Worm (Caenorhabditis elegans): ENCODE results near the gene M153.5.
A peak's percentile ranks its signal among the peaks of the same experiment; 100 is the strongest.

Gene M153.5

DNA sequence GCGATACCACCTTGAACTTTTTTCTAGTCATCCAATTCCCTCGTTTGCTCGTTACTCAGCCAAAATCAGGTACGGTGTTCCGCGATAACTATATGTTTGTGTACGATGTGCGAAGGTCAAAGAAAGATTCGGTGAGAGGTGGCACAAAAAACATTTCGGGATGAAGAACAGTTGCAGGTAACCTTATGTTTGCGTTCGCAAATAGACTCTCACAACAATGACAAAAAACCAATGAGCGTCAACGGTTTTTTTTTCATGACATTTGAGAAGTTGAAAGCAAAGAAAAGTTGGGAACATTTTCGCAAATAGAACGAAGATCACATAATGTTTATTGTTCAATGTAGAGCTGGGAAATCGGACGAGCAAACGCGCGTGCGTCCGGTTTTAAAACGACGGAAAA is 18.9 kb downstream of the M153.5 start:
- TF ChIP-seq aly-1 (tag; optimal IDR thresholded peaks at IDR 0.05), result no peak
- no peak for TF ChIP-seq sea-1 (GFP tag; conservative IDR thresholded peaks at IDR 0.05)
- no peak for TF ChIP-seq hmg-4 (GFP tag; optimal IDR thresholded peaks at IDR 0.05)
- TF ChIP-seq ets-7 (tag; optimal IDR thresholded peaks at IDR 0.05), result no peak
- no peak for TF ChIP-seq hnd-1 (tag; optimal IDR thresholded peaks at IDR 0.05)
- TF ChIP-seq hmbx-1 (tag; optimal IDR thresholded peaks at IDR 0.05), result no peak
- no peak for TF ChIP-seq flt-1 (GFP tag; IDR thresholded peaks at IDR 0.05)

DNA sequence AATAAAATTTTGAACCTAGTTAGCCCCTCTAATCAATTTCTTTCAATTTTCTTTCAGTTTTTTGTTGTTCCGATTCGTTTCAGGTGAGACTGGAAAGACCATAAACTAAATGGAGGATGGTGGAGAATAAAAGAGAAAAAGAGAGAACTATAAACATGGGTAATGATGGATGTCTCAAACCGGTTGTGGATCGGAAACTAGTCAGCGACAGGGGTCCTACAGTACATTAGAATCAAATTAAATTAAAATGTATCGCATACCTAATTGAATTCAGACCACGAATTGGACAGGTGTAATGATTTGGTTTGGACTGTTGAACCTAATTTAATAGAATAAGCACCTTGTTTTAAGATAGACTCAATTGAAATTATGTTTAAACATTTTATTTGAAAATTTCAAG is 20.3 kb downstream of the M153.5 start:
- TF ChIP-seq aly-1 (tag; optimal IDR thresholded peaks at IDR 0.05) (no peak), hmg-4 (GFP tag; optimal IDR thresholded peaks at IDR 0.05) (no peak), tbx-37 (GFP tag; conservative IDR thresholded peaks at IDR 0.05) (no peak), F13C5.2 (tag; optimal IDR thresholded peaks at IDR 0.05) (no peak), scrt-1 (GFP tag; IDR thresholded peaks at IDR 0.05) (no peak), ama-1 (optimal IDR thresholded peaks at IDR 0.05) (no peak), pes-1 (GFP tag; IDR thresholded peaks at IDR 0.05) (no peak), tbx-11 (GFP tag; IDR thresholded peaks at IDR 0.05) (no peak), hnd-1 (tag; optimal IDR thresholded peaks at IDR 0.05) (no peak), ets-7 (tag; optimal IDR thresholded peaks at IDR 0.05) (no peak), tra-4 (tag; optimal IDR thresholded peaks at IDR 0.05) (no peak), sea-1 (GFP tag; conservative IDR thresholded peaks at IDR 0.05) (no peak), ceh-13 (GFP tag; optimal IDR thresholded peaks at IDR 0.05) (no peak)

DNA sequence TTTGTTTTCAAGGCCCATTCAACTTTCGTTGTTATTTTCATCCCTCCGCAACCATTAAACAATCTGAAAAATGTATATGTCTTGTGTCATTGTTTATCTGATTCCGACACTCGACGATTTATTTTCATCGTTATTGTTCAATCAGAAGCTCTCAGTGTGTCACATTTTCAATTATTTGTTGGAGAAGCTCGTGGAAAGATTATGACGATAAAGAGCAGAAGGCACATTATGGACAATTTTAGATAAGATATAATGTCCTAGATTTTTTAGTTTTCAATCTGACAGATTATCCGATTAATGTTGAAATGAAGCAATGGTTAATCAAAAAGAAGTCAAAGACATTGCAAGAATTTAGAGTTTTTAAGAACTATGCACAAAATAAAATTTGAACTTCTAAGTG is 21.1 kb downstream of the M153.5 start:
- no peak for TF ChIP-seq aly-1 (tag; optimal IDR thresholded peaks at IDR 0.05)
- TF ChIP-seq sea-1 (GFP tag; conservative IDR thresholded peaks at IDR 0.05), result no peak
- no peak for TF ChIP-seq ets-7 (tag; optimal IDR thresholded peaks at IDR 0.05)
- TF ChIP-seq scrt-1 (GFP tag; IDR thresholded peaks at IDR 0.05), result no peak
- no peak for TF ChIP-seq tra-4 (tag; optimal IDR thresholded peaks at IDR 0.05)
- no peak for TF ChIP-seq pes-1 (GFP tag; IDR thresholded peaks at IDR 0.05)
- no peak for TF ChIP-seq flt-1 (GFP tag; IDR thresholded peaks at IDR 0.05)
- no peak for TF ChIP-seq tbx-11 (GFP tag; IDR thresholded peaks at IDR 0.05)
- TF ChIP-seq ceh-36 (tag; optimal IDR thresholded peaks at IDR 0.05), result no peak
- no peak for TF ChIP-seq ceh-13 (GFP tag; optimal IDR thresholded peaks at IDR 0.05)
- TF ChIP-seq tbx-37 (GFP tag; conservative IDR thresholded peaks at IDR 0.05), result no peak
- TF ChIP-seq F13C5.2 (tag; optimal IDR thresholded peaks at IDR 0.05), result no peak
- TF ChIP-seq hmbx-1 (tag; optimal IDR thresholded peaks at IDR 0.05), result no peak
- no peak for TF ChIP-seq ama-1 (optimal IDR thresholded peaks at IDR 0.05)
- no peak for TF ChIP-seq hnd-1 (tag; optimal IDR thresholded peaks at IDR 0.05)
- TF ChIP-seq B0310.2 (tag; optimal IDR thresholded peaks at IDR 0.05), result no peak
- no peak for TF ChIP-seq hmg-4 (GFP tag; optimal IDR thresholded peaks at IDR 0.05)

DNA sequence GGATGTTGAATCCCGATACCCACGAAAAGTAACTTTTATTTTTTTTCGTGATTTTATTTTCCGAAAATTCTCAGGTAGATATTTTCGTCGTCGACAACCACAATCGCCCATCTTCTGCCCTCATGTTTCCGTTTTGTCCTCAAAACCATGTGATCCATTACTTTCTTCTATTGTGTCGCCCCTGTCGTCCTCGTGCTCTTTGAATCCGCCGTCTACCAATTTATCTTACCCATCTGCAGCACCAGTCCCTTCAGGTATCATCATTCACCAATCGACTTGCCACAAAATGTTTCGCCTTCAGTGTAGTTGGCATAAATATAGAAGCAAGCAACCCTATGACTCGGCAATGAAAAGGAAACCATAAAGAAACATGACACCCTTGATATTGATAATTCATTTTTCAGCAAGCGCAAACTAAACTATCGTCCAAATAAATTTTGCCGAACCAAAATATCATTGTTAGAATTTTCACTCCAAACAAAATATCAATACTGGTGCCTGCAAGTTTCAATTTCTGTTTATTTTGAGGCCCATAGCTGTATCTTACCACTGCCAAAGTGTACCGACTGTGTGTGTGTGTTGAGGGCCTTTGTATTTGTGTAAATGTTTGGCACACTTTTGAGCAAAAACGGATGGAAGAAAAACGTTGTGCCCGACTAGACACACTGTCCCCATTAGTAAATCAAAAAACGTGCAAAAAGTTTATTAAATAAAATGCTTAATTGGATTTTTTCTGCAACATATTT is 24.0 kb downstream of the M153.5 start:
- TF ChIP-seq tra-4 (tag; optimal IDR thresholded peaks at IDR 0.05) (no peak), tbx-11 (GFP tag; IDR thresholded peaks at IDR 0.05) (no peak), B0310.2 (tag; optimal IDR thresholded peaks at IDR 0.05) (no peak), ama-1 (optimal IDR thresholded peaks at IDR 0.05) (no peak)

DNA sequence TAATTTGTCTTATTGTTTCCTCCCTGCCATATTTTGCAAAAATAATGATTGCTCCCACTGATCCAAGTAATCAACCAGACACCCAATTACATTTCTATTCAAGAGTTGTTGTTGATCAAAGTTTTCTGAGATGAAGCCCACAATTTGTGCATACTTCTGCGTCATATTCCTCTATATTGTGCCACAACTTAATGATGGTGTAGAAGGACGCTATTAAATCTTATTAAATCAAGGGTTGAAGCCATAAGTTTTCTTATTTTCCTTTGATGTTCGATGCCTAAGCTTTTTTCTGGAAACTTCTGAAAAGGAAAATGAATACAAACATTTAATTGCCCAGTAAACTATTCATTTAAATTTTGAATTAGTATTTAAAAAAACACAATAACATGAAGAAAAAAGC is 25.0 kb downstream of the M153.5 start:
- TF ChIP-seq hnd-1 (tag; optimal IDR thresholded peaks at IDR 0.05) (no peak), scrt-1 (GFP tag; IDR thresholded peaks at IDR 0.05) (no peak), ama-1 (optimal IDR thresholded peaks at IDR 0.05) (peak; percentile 5), sea-1 (GFP tag; conservative IDR thresholded peaks at IDR 0.05) (no peak), aly-1 (tag; optimal IDR thresholded peaks at IDR 0.05) (no peak), pes-1 (GFP tag; IDR thresholded peaks at IDR 0.05) (no peak), tra-4 (tag; optimal IDR thresholded peaks at IDR 0.05) (no peak)

DNA sequence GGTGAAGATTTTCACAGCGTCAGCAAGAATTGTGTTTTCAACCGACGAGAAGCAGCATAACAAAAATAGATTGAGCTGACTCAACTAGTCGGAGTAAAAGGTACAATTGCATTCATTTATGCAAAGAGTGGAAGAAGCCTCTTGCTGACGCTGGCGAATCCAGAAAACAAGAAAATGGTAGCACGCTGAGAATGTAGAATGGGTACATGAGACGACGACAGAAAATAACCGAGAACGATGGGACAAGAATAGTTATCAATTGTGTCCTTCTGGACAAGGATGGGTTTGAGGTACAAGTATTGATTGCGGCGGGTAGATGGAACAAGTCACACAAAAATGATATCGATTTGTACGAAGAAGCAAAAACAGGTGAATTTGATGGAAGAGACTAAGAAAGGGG is 25.6 kb downstream of the M153.5 start:
- peak; percentile 38 for TF ChIP-seq ama-1 (optimal IDR thresholded peaks at IDR 0.05)
- no peak for TF ChIP-seq tbx-37 (GFP tag; conservative IDR thresholded peaks at IDR 0.05)

DNA sequence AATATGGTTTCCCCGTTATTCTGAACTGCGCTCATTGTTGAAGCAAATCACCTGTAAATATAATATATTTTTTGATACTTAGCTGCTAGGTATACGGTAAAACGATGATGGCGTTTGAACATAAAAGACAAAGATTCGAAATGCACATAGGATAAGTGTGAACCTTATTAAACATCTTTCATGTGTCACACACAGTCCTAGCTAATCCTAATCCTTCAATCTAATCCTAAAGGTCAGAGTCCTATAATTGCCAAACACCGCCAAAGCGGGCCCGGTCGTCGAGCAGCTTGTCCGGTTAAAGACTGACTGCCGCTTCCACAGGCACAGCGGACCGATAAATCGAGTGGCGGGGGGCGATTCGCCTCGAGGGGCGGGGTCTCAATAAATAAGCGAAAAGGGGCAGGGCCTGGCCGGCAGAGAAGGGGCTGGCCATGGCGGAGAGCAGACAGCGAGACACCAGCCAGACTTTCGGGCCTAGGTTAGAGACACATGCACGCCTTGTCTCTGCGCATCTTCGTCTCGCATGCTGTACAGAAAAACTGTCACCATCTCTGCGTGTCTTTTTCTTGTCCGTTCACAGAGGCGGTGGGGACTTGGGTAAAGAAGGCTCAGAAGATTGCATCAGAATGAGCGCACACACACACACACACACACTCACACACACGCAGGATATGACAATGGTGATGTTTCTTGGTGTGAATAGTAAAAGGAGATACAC is 28.0 kb downstream of the M153.5 start, which contains the start of gene F57G12.1:
F57G12.1 (minus strand) TSS at position 51 of the 718 bp plus-strand sequence.
- TF ChIP-seq flt-1 (GFP tag; IDR thresholded peaks at IDR 0.05) (peak; percentile 11; the same call in 1 of the 2 replicates), tbx-11 (GFP tag; IDR thresholded peaks at IDR 0.05) (no peak), hmbx-1 (tag; optimal IDR thresholded peaks at IDR 0.05) (no peak), ceh-13 (GFP tag; optimal IDR thresholded peaks at IDR 0.05) (peak; percentile 7), F13C5.2 (tag; optimal IDR thresholded peaks at IDR 0.05) (peak; percentile 15), ama-1 (optimal IDR thresholded peaks at IDR 0.05) (no peak), hmg-4 (GFP tag; optimal IDR thresholded peaks at IDR 0.05) (peak; percentile 83), ceh-36 (tag; optimal IDR thresholded peaks at IDR 0.05) (peak; percentile 83)

DNA sequence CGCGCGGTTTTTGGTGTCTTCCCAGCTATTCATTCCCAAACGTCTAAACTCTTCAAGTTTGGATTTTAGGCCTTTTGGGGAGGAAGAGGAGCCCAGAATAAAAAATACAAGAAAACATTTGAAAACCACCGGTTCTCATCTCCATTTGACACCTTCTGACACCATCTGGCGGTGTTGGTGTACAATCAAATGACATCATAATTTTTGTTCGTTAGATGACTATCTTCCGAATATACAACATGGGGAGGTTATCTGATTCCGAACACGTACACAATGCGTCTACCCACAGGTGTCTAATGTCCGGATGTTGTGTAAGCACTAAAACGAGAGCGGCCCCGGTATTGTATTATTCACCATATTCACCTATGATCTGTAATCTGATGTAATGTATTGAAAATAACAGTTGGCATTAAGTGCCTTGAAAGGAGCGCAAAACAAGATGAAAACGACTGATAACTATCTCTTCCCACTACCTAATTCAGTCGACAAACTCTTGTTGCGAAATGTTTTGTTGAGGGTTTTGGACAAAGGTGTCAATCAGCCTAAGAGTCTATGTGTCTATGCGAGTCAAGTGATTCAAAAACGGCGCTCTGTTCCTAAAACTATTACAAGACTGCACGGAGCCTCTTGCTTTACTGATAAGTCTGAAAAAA is 28.8 kb downstream of the M153.5 start:
- no peak for TF ChIP-seq hmbx-1 (tag; optimal IDR thresholded peaks at IDR 0.05)
- TF ChIP-seq ceh-36 (tag; optimal IDR thresholded peaks at IDR 0.05), result no peak
- no peak for TF ChIP-seq aly-1 (tag; optimal IDR thresholded peaks at IDR 0.05)
- TF ChIP-seq B0310.2 (tag; optimal IDR thresholded peaks at IDR 0.05), result no peak
- TF ChIP-seq pes-1 (GFP tag; IDR thresholded peaks at IDR 0.05), result no peak
- no peak for TF ChIP-seq sea-1 (GFP tag; conservative IDR thresholded peaks at IDR 0.05)
- no peak for TF ChIP-seq ets-7 (tag; optimal IDR thresholded peaks at IDR 0.05)
- TF ChIP-seq hnd-1 (tag; optimal IDR thresholded peaks at IDR 0.05), result no peak

Measured in whole organism, early embryonic.